Fruit fly (Drosophila melanogaster) whole organism, embryonic: ENCODE measurements around the gene dia.

Experiments used
- ato ChIP-seq: fragments of 200-800 bp; sonication (Bioruptor generic); IDR thresholded peaks from 2 replicates; pipeline ENCODE4 v1.3.6; 2022; ENCODE audit warnings: missing biosample characterization, missing genetic modification characterization; ENCODE audit not compliant: partially characterized antibody
- eve ChIP-seq, 2 experiments: fragments of >200 bp; optimal IDR thresholded peaks; 2 replicates each; lab custom pipeline; 2017; ENCODE audit warnings: missing biosample characterization in 2 of 2, missing genetic modification characterization in 2 of 2
- fd102C ChIP-seq: fragments of 200-800 bp; sonication (Bioruptor generic); optimal IDR thresholded peaks from 2 replicates; lab custom pipeline; 2018; ENCODE audit warnings: missing biosample characterization, mild to moderate bottlenecking, missing genetic modification characterization, moderate library complexity
- gsb-n ChIP-seq: fragments of 200-800 bp; sonication (Bioruptor generic); optimal IDR thresholded peaks from 3 replicates; lab custom pipeline; 2018; ENCODE audit warnings: missing biosample characterization, mild to moderate bottlenecking, missing genetic modification characterization

DNA sequence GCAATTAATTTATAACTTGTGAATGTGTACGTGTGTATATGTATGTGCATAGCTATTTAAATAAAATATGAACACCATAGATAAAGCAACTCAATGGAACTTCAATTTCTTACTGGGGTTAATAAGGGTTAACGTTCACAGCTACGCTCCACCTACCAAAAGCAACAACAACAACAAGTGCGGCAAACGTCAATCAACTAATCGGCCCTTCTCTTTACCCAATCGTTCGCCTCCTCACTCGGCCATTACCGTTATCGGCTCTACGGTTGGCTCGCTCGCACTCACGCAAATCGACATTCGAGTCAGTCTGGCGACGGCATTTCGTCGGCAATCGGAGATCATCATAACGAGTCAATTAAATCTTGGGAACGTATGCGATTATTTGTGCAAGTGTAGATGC lies 25.1 kb downstream of the dia start:
- no peak for TF ChIP-seq eve (GFP tag; optimal IDR thresholded peaks at IDR 0.05; lab: Kevin White, UChicago)
- TF ChIP-seq gsb-n (tag; lab: Kevin White, UChicago), result no peak
- TF ChIP-seq ato, result no peak
- no peak for TF ChIP-seq fd102C (GFP tag; lab: Kevin White, UChicago)
